Fruit fly (Drosophila melanogaster) whole organism, prepupa: Measurements from ENCODE around the gene Btk.
A peak's percentile ranks its signal among the peaks of the same experiment; 100 is the strongest.

Experiments
- Blimp-1 ChIP-seq: fragments of 200-800 bp; sonication (Bioruptor generic); optimal IDR thresholded peaks from 3 replicates; lab custom pipeline; 2017; ENCODE audit warnings: missing biosample characterization, missing genetic modification characterization, mild to moderate bottlenecking, moderate library complexity, missing genetic modification reagents
- CG10669 ChIP-seq: fragments of 200-800 bp; sonication (Bioruptor generic); optimal IDR thresholded peaks from 3 replicates; lab custom pipeline; 2018; ENCODE audit warnings: missing biosample characterization, mild to moderate bottlenecking, missing genetic modification characterization, moderate library complexity
- CG11294 ChIP-seq: fragments of 200-800 bp; sonication (Bioruptor generic); IDR thresholded peaks from 2 replicates; pipeline ENCODE4 v1.3.6; 2022; ENCODE audit warnings: missing biosample characterization, missing genetic modification characterization
- CG11762 ChIP-seq: fragments of 200-800 bp; sonication (Bioruptor generic); optimal IDR thresholded peaks from 3 replicates; lab custom pipeline; 2016; ENCODE audit warnings: missing biosample characterization, missing genetic modification characterization; ENCODE audit not compliant: insufficient read depth
- CG11902 ChIP-seq: fragments of 200-800 bp; sonication (Bioruptor generic); optimal IDR thresholded peaks from 3 replicates; lab custom pipeline; 2016; ENCODE audit warnings: missing biosample characterization, missing genetic modification characterization
- CG15336 ChIP-seq: fragments of 200-800 bp; sonication (Bioruptor generic); IDR thresholded peaks from 2 replicates; pipeline ENCODE4 v1.3.6; 2022; ENCODE audit warnings: missing biosample characterization, missing genetic modification characterization
- CG3032 ChIP-seq: fragments of 200-800 bp; optimal IDR thresholded peaks from 2 replicates; lab custom pipeline; 2019; ENCODE audit warnings: missing biosample characterization, mild to moderate bottlenecking, missing genetic modification characterization, moderate library complexity
- CG31627 ChIP-seq: fragments of 200-800 bp; sonication (Bioruptor generic); optimal IDR thresholded peaks from 3 replicates; lab custom pipeline; 2016; ENCODE audit warnings: missing biosample characterization, missing genetic modification characterization
- CG32006 ChIP-seq: fragments of 200-800 bp; sonication (Bioruptor generic); optimal IDR thresholded peaks from 3 replicates; lab custom pipeline; 2017; ENCODE audit warnings: missing biosample characterization, mild to moderate bottlenecking, missing genetic modification characterization
- CG34406 ChIP-seq: fragments of 200-800 bp; sonication (Bioruptor generic); optimal IDR thresholded peaks from 3 replicates; lab custom pipeline; 2016; ENCODE audit warnings: missing biosample characterization, missing genetic modification characterization
- CG3919 ChIP-seq: fragments of 200-800 bp; sonication (Bioruptor generic); optimal IDR thresholded peaks from 3 replicates; lab custom pipeline; 2016; ENCODE audit warnings: missing biosample characterization, missing genetic modification characterization
- CG4318 ChIP-seq: fragments of 200-800 bp; sonication (Bioruptor generic); optimal IDR thresholded peaks from 3 replicates; lab custom pipeline; 2017; ENCODE audit warnings: missing biosample characterization, mild to moderate bottlenecking, missing genetic modification characterization
- CG6163 ChIP-seq: fragments of 200-800 bp; sonication (Bioruptor generic); IDR thresholded peaks from 3 replicates; pipeline ENCODE4 v1.3.6; 2022; ENCODE audit warnings: missing biosample characterization, missing genetic modification characterization
- CG6276 ChIP-seq: fragments of 200-800 bp; sonication (Bioruptor generic); optimal IDR thresholded peaks from 2 replicates; lab custom pipeline; 2017; ENCODE audit warnings: missing biosample characterization, mild to moderate bottlenecking, missing genetic modification characterization
- CG6808 ChIP-seq: fragments of 200-800 bp; sonication (Bioruptor generic); optimal IDR thresholded peaks from 3 replicates; lab custom pipeline; 2017; ENCODE audit warnings: missing biosample characterization, missing genetic modification characterization, mild to moderate bottlenecking, moderate library complexity, missing genetic modification reagents
- CG8119 ChIP-seq: fragments of 200-800 bp; sonication (Bioruptor generic); IDR thresholded peaks from 3 replicates; pipeline ENCODE4 v1.3.6; 2022; ENCODE audit warnings: missing biosample characterization, missing genetic modification characterization
- CG8319 ChIP-seq: fragments of 200-800 bp; sonication (Bioruptor generic); optimal IDR thresholded peaks from 3 replicates; lab custom pipeline; 2016; ENCODE audit warnings: missing biosample characterization, missing genetic modification characterization
- CG9139 ChIP-seq: fragments of 200-800 bp; sonication (Bioruptor generic); optimal IDR thresholded peaks from 3 replicates; lab custom pipeline; 2017; ENCODE audit warnings: missing biosample characterization, mild to moderate bottlenecking, missing genetic modification characterization
- Eip75B ChIP-seq: fragments of 200-800 bp; sonication (Bioruptor generic); optimal IDR thresholded peaks from 3 replicates; lab custom pipeline; 2016; ENCODE audit warnings: missing biosample characterization, missing genetic modification characterization
- Eip93F ChIP-seq: fragments of 200-800 bp; sonication (Bioruptor generic); optimal IDR thresholded peaks from 2 replicates; lab custom pipeline; 2016; ENCODE audit warnings: missing biosample characterization, mild to moderate bottlenecking, missing genetic modification characterization
- Hr39 ChIP-seq: fragments of 200-800 bp; sonication (Bioruptor generic); optimal IDR thresholded peaks from 2 replicates; lab custom pipeline; 2016; ENCODE audit warnings: missing biosample characterization, missing genetic modification characterization
- Hr4 ChIP-seq: fragments of 200-800 bp; sonication (Bioruptor generic); optimal IDR thresholded peaks from 3 replicates; lab custom pipeline; 2016; ENCODE audit warnings: missing biosample characterization, missing genetic modification characterization
- Lpt ChIP-seq: fragments of 200-800 bp; sonication (Bioruptor generic); optimal IDR thresholded peaks from 3 replicates; lab custom pipeline; 2016; ENCODE audit warnings: missing biosample characterization, missing genetic modification characterization
- Met ChIP-seq: fragments of 200-800 bp; sonication (Bioruptor generic); optimal IDR thresholded peaks from 3 replicates; lab custom pipeline; 2016; ENCODE audit warnings: missing biosample characterization, missing genetic modification characterization
- OdsH ChIP-seq: fragments of 200-800 bp; sonication (Bioruptor generic); optimal IDR thresholded peaks from 3 replicates; lab custom pipeline; 2016; ENCODE audit warnings: missing biosample characterization, missing genetic modification characterization
- Sox102F ChIP-seq: fragments of 200-800 bp; sonication (Bioruptor generic); optimal IDR thresholded peaks from 2 replicates; lab custom pipeline; 2016; ENCODE audit warnings: missing biosample characterization, mild to moderate bottlenecking, missing genetic modification characterization
- Sox14 ChIP-seq: fragments of 200-800 bp; sonication (Bioruptor generic); optimal IDR thresholded peaks from 3 replicates; lab custom pipeline; 2016; ENCODE audit warnings: missing biosample characterization, missing genetic modification characterization
- Sox15 ChIP-seq: fragments of 200-800 bp; sonication (Bioruptor generic); optimal IDR thresholded peaks from 3 replicates; lab custom pipeline; 2016; ENCODE audit warnings: missing biosample characterization, missing genetic modification characterization
- achi ChIP-seq: fragments of 200-800 bp; sonication (Bioruptor generic); optimal IDR thresholded peaks from 3 replicates; lab custom pipeline; 2016; ENCODE audit warnings: missing biosample characterization, missing genetic modification characterization
- acj6 ChIP-seq: fragments of 200-800 bp; sonication (Bioruptor generic); optimal IDR thresholded peaks from 3 replicates; lab custom pipeline; 2016; ENCODE audit warnings: missing biosample characterization, missing genetic modification characterization
- cyc ChIP-seq: fragments of 200-800 bp; sonication (Bioruptor generic); optimal IDR thresholded peaks from 3 replicates; lab custom pipeline; 2016; ENCODE audit warnings: missing biosample characterization, missing genetic modification characterization
- dac ChIP-seq: fragments of 200-800 bp; sonication (Bioruptor generic); optimal IDR thresholded peaks from 2 replicates; lab custom pipeline; 2017; ENCODE audit warnings: missing biosample characterization, mild to moderate bottlenecking, missing genetic modification characterization
- eg ChIP-seq: fragments of 200-800 bp; sonication (Bioruptor generic); IDR thresholded peaks from 3 replicates; pipeline ENCODE4 v1.3.6; 2022; ENCODE audit warnings: missing biosample characterization, missing genetic modification characterization
- fd59A ChIP-seq: fragments of 200-800 bp; sonication (Bioruptor generic); optimal IDR thresholded peaks from 2 replicates; lab custom pipeline; 2017; ENCODE audit warnings: missing biosample characterization, mild to moderate bottlenecking, missing genetic modification characterization, missing genetic modification reagents
- fd85E ChIP-seq: fragments of 200-800 bp; sonication (Bioruptor generic); optimal IDR thresholded peaks from 3 replicates; lab custom pipeline; 2016; ENCODE audit warnings: missing biosample characterization, missing genetic modification characterization
- fkh ChIP-seq: fragments of 200-800 bp; sonication (Bioruptor generic); optimal IDR thresholded peaks from 3 replicates; lab custom pipeline; 2017; ENCODE audit warnings: missing biosample characterization, mild to moderate bottlenecking, missing genetic modification characterization, moderate library complexity
- net ChIP-seq: fragments of 200-800 bp; sonication (Bioruptor generic); optimal IDR thresholded peaks from 3 replicates; lab custom pipeline; 2016; ENCODE audit warnings: missing biosample characterization, missing genetic modification characterization
- pdm3 ChIP-seq: fragments of 200-800 bp; sonication (Bioruptor generic); optimal IDR thresholded peaks from 3 replicates; lab custom pipeline; 2016; ENCODE audit warnings: missing biosample characterization, missing genetic modification characterization
- salr ChIP-seq, 2 experiments: fragments of 200-800 bp; sonication (Bioruptor generic); optimal IDR thresholded peaks; 3 replicates each; lab custom pipeline; 2016 to 2018; ENCODE audit warnings: missing biosample characterization in 2 of 2, missing genetic modification characterization in 2 of 2, mild to moderate bottlenecking in 1 of 2
- svp ChIP-seq: fragments of 200-800 bp; sonication (Bioruptor generic); peaks from one replicate; lab custom pipeline; 2016; ENCODE audit warnings: missing biosample characterization, missing genetic modification characterization
- topi ChIP-seq: fragments of 200-800 bp; sonication (Bioruptor generic); optimal IDR thresholded peaks from 3 replicates; lab custom pipeline; 2016; ENCODE audit warnings: missing biosample characterization, missing genetic modification characterization
- vri ChIP-seq: fragments of 200-800 bp; sonication (Bioruptor generic); optimal IDR thresholded peaks from 3 replicates; lab custom pipeline; 2016; ENCODE audit warnings: missing biosample characterization, mild to moderate bottlenecking, missing genetic modification characterization

Gene Btk

dm6 chr2L:8257401-8258266 is 43.2 kb downstream of the Btk start, which contains the start of gene CG8086:
TSS of gene CG8086 (minus strand) at chr2L:8257502.
- TF ChIP-seq CG10669 (GFP tag; lab: Kevin White, UChicago) (no peak), eg (0 out of 3 replicates have a peak, but pooled peaks have one; percentile 18)

DNA sequence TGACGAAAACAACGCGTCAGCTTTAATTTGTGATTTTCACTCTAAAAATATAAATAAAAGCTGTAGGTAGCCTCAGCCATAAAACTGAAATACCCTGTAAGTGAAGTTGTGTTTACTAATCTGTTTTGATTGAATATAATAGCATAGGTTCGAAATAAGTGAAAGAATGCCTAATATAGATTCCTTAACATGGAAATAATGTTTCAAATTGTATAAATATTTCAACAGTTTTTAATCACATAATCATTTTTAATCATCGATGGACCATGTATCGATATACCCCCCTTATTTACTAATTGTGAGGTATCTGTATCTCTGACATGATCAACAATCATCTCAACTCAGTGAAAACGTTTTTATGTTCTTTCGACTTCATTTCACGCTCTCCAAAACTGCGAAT is 45.5 kb downstream of the Btk start:
- TF ChIP-seq fd85E (GFP tag; lab: Kevin White, UChicago) (no peak), eg (peak; percentile 51; the same call in 1 of the 3 replicates), CG8119 (GFP tag; lab: Robert Waterston, UW) (0 out of 3 replicates have a peak, but pooled peaks have one; percentile 40), achi (GFP tag; lab: Kevin White, UChicago) (peak; percentile 21), CG15336 (GFP tag; lab: Robert Waterston, UW) (peak; percentile 39; the same call in 1 of the 2 replicates), Met (GFP tag; lab: Kevin White, UChicago) (peak; percentile 27), CG8319 (no peak), OdsH (GFP tag; lab: Kevin White, UChicago) (no peak), CG11762 (GFP tag; lab: Kevin White, UChicago) (no peak), CG11294 (GFP tag; lab: Robert Waterston, UW) (peak; percentile 20; the same call in 1 of the 2 replicates), Sox102F (no peak), cyc (GFP tag; lab: Kevin White, UChicago) (no peak), pdm3 (GFP tag; lab: Kevin White, UChicago) (peak; percentile 4), CG32006 (GFP tag; lab: Kevin White, UChicago) (no peak), Lpt (GFP tag; lab: Kevin White, UChicago) (no peak), svp (GFP tag; lab: Kevin White, UChicago) (peak; percentile 67)

dm6 chr2L:8243903-8244302 is 57.0 kb downstream of the Btk start, which contains the start of gene CG43057:
TSS of gene CG43057 (minus strand) at chr2L:8244003.
- no peak for TF ChIP-seq CG4318 (GFP tag; lab: Kevin White, UChicago)
- TF ChIP-seq CG6163 (GFP tag; lab: Robert Waterston, UW) = no peak
- TF ChIP-seq CG3032 = no peak
- no peak for TF ChIP-seq Blimp-1
- TF ChIP-seq Eip75B = no peak
- no peak for TF ChIP-seq acj6
- no peak for TF ChIP-seq fd85E (GFP tag; lab: Kevin White, UChicago)
- TF ChIP-seq achi (GFP tag; lab: Kevin White, UChicago) = no peak
- TF ChIP-seq Lpt (GFP tag; lab: Kevin White, UChicago) = no peak
- TF ChIP-seq fd59A (GFP tag; lab: Kevin White, UChicago) = no peak
- no peak for TF ChIP-seq fkh
- no peak for TF ChIP-seq CG3919 (GFP tag; lab: Kevin White, UChicago)
- TF ChIP-seq CG6808 (GFP tag; lab: Kevin White, UChicago) = no peak
- no peak for TF ChIP-seq CG31627 (GFP tag; lab: Kevin White, UChicago)
- TF ChIP-seq CG8119 (GFP tag; lab: Robert Waterston, UW) = no peak
- no peak for TF ChIP-seq CG8319
- no peak for TF ChIP-seq CG6276 (GFP tag; lab: Kevin White, UChicago)
- no peak for TF ChIP-seq salr (GFP tag; optimal IDR thresholded peaks at IDR 0.05; lab: Kevin White, UChicago)
- no peak for TF ChIP-seq topi (GFP tag; lab: Kevin White, UChicago)
- TF ChIP-seq, all 60 proteins: peak for 0

- TF ChIP-seq OdsH (GFP tag; lab: Kevin White, UChicago) (no peak), net (GFP tag; lab: Kevin White, UChicago) (no peak), Hr39 (GFP tag; lab: Kevin White, UChicago) (no peak), Hr4 (GFP tag; lab: Kevin White, UChicago) (no peak), Sox14 (GFP tag; lab: Kevin White, UChicago) (no peak), CG6276 (GFP tag; lab: Kevin White, UChicago) (no peak), dac (GFP tag; lab: Kevin White, UChicago) (no peak), CG11762 (GFP tag; lab: Kevin White, UChicago) (no peak), CG11294 (GFP tag; lab: Robert Waterston, UW) (no peak), CG11902 (no peak), CG10669 (GFP tag; lab: Kevin White, UChicago) (no peak), vri (GFP tag; lab: Kevin White, UChicago) (no peak), CG3919 (GFP tag; lab: Kevin White, UChicago) (no peak), CG34406 (GFP tag; lab: Kevin White, UChicago) (no peak), cyc (GFP tag; lab: Kevin White, UChicago) (no peak), Eip93F (no peak), CG9139 (GFP tag; lab: Kevin White, UChicago) (no peak), salr (GFP tag; optimal IDR thresholded peaks at IDR 0.05; lab: Kevin White, UChicago) (no peak), Sox15 (GFP tag; lab: Kevin White, UChicago) (no peak)
Measured at dm6 chr2L:8242186-8242585, 58.7 kb downstream of the Btk start, which contains the start of gene CG14277. TSS of gene CG14277 (plus strand) at chr2L:8242486.
